Worm (Caenorhabditis elegans) whole organism, L4 larva: ENCODE measurements around the gene hda-4.

Experiments
- F44E2.7 ChIP-seq: fragments of 200-800 bp; sonication (Bioruptor generic); IDR thresholded peaks from 2 replicates; pipeline ENCODE4 v2.1.2; 2022; ENCODE audit warnings: missing genetic modification characterization, missing compliant biosample characterization
- F49E8.2 ChIP-seq: sonication (generic microtip); optimal IDR thresholded peaks from 2 replicates; lab custom pipeline; 2016; ENCODE audit warnings: missing compliant biosample characterization, mild to moderate bottlenecking, missing genetic modification characterization, borderline replicate concordance
- T20F7.1 ChIP-seq: fragments of 200-800 bp; sonication (Bioruptor generic); optimal IDR thresholded peaks from 2 replicates; lab custom pipeline; 2018; ENCODE audit warnings: mild to moderate bottlenecking, missing genetic modification characterization, missing compliant biosample characterization
- Y105C5A.15 ChIP-seq: fragments of 200-800 bp; sonication (Bioruptor generic); IDR thresholded peaks from 2 replicates; pipeline ENCODE4 v1.3.6; 2022; ENCODE audit warnings: missing genetic modification characterization, missing compliant biosample characterization
- Y75B8A.6 ChIP-seq: fragments of 200-800 bp; sonication (Bioruptor generic); IDR thresholded peaks from 2 replicates; pipeline ENCODE4 v1.3.6; 2022; ENCODE audit warnings: missing genetic modification reagents, missing genetic modification characterization, missing compliant biosample characterization
- ZK546.5 ChIP-seq, 2 experiments: sonication (generic microtip); optimal IDR thresholded peaks; 2 replicates each; lab custom pipeline; 2017; ENCODE audit warnings: missing biosample characterization in 2 of 2, missing genetic modification characterization in 2 of 2
- aha-1 ChIP-seq: fragments of 150-350 bp; peaks from one replicate; lab custom pipeline; 2014; ENCODE audit warnings: missing biosample characterization, missing genetic modification characterization
- aly-2 ChIP-seq: sonication (generic microtip); optimal IDR thresholded peaks from 2 replicates; lab custom pipeline; 2018; ENCODE audit warnings: missing biosample characterization, missing genetic modification characterization
- attf-4 ChIP-seq: sonication (generic microtip); optimal IDR thresholded peaks from 3 replicates; lab custom pipeline; 2017; ENCODE audit warnings: missing biosample characterization, missing genetic modification characterization
- ceh-20 ChIP-seq: fragments of 200-800 bp; sonication (Bioruptor generic); IDR thresholded peaks from 2 replicates; pipeline ENCODE4 v1.3.6; 2022; ENCODE audit warnings: missing genetic modification reagents, missing genetic modification characterization, missing compliant biosample characterization
- ceh-28 ChIP-seq: fragments of 150-350 bp; optimal IDR thresholded peaks from 2 replicates; lab custom pipeline; 2014; ENCODE audit warnings: missing biosample characterization, missing genetic modification reagents, missing genetic modification characterization
- cey-2 ChIP-seq: sonication (generic microtip); optimal IDR thresholded peaks from 3 replicates; lab custom pipeline; 2017; ENCODE audit warnings: missing genetic modification characterization, mild to moderate bottlenecking, missing compliant biosample characterization, antibody characterized with exemption, borderline replicate concordance; ENCODE audit not compliant: insufficient read depth
- ctbp-1 ChIP-seq: fragments of 200-800 bp; sonication (Bioruptor generic); IDR thresholded peaks from 2 replicates; pipeline ENCODE4 v1.3.6; 2022; ENCODE audit warnings: missing genetic modification reagents, missing genetic modification characterization, missing compliant biosample characterization
- dmd-6 ChIP-seq: fragments of 200-800 bp; sonication (Bioruptor generic); IDR thresholded peaks from 2 replicates; pipeline ENCODE4 v1.3.6; 2022; ENCODE audit warnings: missing genetic modification reagents, missing genetic modification characterization, missing compliant biosample characterization
- dmd-9 ChIP-seq: fragments of 200-800 bp; sonication (Bioruptor generic); IDR thresholded peaks from 2 replicates; pipeline ENCODE4 v1.3.6; 2022; ENCODE audit warnings: missing genetic modification reagents, missing genetic modification characterization, missing compliant biosample characterization
- duxl-1 ChIP-seq: sonication (generic microtip); optimal IDR thresholded peaks from 2 replicates; lab custom pipeline; 2016; ENCODE audit warnings: mild to moderate bottlenecking, missing genetic modification characterization, moderate library complexity, missing compliant biosample characterization; ENCODE audit not compliant: poor library complexity
- dve-1 ChIP-seq: sonication (generic microtip); optimal IDR thresholded peaks from 2 replicates; lab custom pipeline; 2017; ENCODE audit warnings: antibody characterized with exemption, mild to moderate bottlenecking, missing genetic modification characterization, missing compliant biosample characterization; ENCODE audit not compliant: insufficient read depth
- egl-43 ChIP-seq: fragments of 200-800 bp; sonication (Bioruptor generic); IDR thresholded peaks from 2 replicates; pipeline ENCODE4 v1.3.6; 2022; ENCODE audit warnings: missing genetic modification reagents, missing genetic modification characterization, missing compliant biosample characterization
- hif-1 ChIP-seq, 2 experiments: sonication (generic microtip); optimal IDR thresholded peaks; 2 replicates each; lab custom pipeline; 2016 to 2017; ENCODE audit warnings: missing compliant biosample characterization in 2 of 2, missing genetic modification characterization in 2 of 2, missing genetic modification reagents in 2 of 2, missing genotype in 2 of 2, mild to moderate bottlenecking in 1 of 2
- hlh-30 ChIP-seq: sonication (generic microtip); optimal IDR thresholded peaks from 2 replicates; lab custom pipeline; 2017; ENCODE audit warnings: antibody characterized with exemption, mild to moderate bottlenecking, missing genetic modification characterization, missing compliant biosample characterization; ENCODE audit not compliant: insufficient read depth
- hmg-1.1 ChIP-seq: fragments of 200-800 bp; sonication (Bioruptor generic); IDR thresholded peaks from 2 replicates; pipeline ENCODE4 v1.3.6; 2022; ENCODE audit warnings: missing genetic modification reagents, missing genetic modification characterization, missing compliant biosample characterization
- jun-1 ChIP-seq: fragments of 150-350 bp; optimal IDR thresholded peaks from 2 replicates; lab custom pipeline; 2014; ENCODE audit warnings: missing biosample characterization, missing genetic modification reagents, missing genetic modification characterization
- lin-13 ChIP-seq: fragments of 150-350 bp; optimal IDR thresholded peaks from 2 replicates; lab custom pipeline; 2014; ENCODE audit warnings: missing biosample characterization, missing genetic modification reagents, missing genetic modification characterization
- lin-15B ChIP-seq: fragments of 150-350 bp; sonication (generic microtip); optimal IDR thresholded peaks from 3 replicates; lab custom pipeline; 2014; ENCODE audit warnings: missing biosample characterization, missing genetic modification characterization
- lin-38 ChIP-seq: fragments of 200-800 bp; sonication (Bioruptor generic); IDR thresholded peaks from 2 replicates; pipeline ENCODE4 v1.3.6; 2022; ENCODE audit warnings: missing genetic modification reagents, missing genetic modification characterization, missing compliant biosample characterization
- lsy-2 ChIP-seq, 2 experiments: fragments of 150-350 bp in 1 of 2; sonication (generic microtip) in 1 of 2; optimal IDR thresholded peaks; 2 replicates each; lab custom pipeline; 2014 to 2017; ENCODE audit warnings: missing biosample characterization in 2 of 2, missing genetic modification characterization in 2 of 2
- mdl-1 ChIP-seq, 2 experiments: fragments of 150-350 bp in 1 of 2; sonication (generic microtip) in 1 of 2; optimal IDR thresholded peaks; 2 replicates each; lab custom pipeline; 2014 to 2017; ENCODE audit warnings: missing biosample characterization in 2 of 2, missing genetic modification characterization in 2 of 2
- mxl-3 ChIP-seq: fragments of 200-800 bp; sonication (Bioruptor generic); optimal IDR thresholded peaks from 2 replicates; lab custom pipeline; 2018; ENCODE audit warnings: mild to moderate bottlenecking, missing genetic modification characterization, missing compliant biosample characterization
- nhr-102 ChIP-seq: sonication (generic microtip); optimal IDR thresholded peaks from 2 replicates; lab custom pipeline; 2016; ENCODE audit warnings: mild to moderate bottlenecking, missing genetic modification characterization, moderate library complexity, missing compliant biosample characterization
- nhr-11 ChIP-seq: fragments of 150-350 bp; optimal IDR thresholded peaks from 2 replicates; lab custom pipeline; 2014; ENCODE audit warnings: missing biosample characterization, missing genetic modification characterization
- nhr-111 ChIP-seq: fragments of 200-800 bp; sonication (Bioruptor generic); optimal IDR thresholded peaks from 2 replicates; lab custom pipeline; 2018; ENCODE audit warnings: mild to moderate bottlenecking, missing genetic modification characterization, missing compliant biosample characterization
- nhr-237 ChIP-seq: sonication (generic microtip); optimal IDR thresholded peaks from 2 replicates; lab custom pipeline; 2017; ENCODE audit warnings: missing biosample characterization, missing genetic modification characterization
- nhr-41 ChIP-seq: fragments of 200-800 bp; sonication (Bioruptor generic); IDR thresholded peaks from 2 replicates; pipeline ENCODE4 v1.3.6; 2022; ENCODE audit warnings: missing genetic modification reagents, missing genetic modification characterization, missing compliant biosample characterization
- nhr-42 ChIP-seq: fragments of 200-800 bp; sonication (Bioruptor generic); IDR thresholded peaks from 2 replicates; pipeline ENCODE4 v1.3.6; 2022; ENCODE audit warnings: missing genetic modification characterization, missing compliant biosample characterization
- nhr-6 ChIP-seq: fragments of 150-350 bp; optimal IDR thresholded peaks from 2 replicates; lab custom pipeline; 2014; ENCODE audit warnings: missing biosample characterization, missing genetic modification characterization
- pha-4 ChIP-seq, 2 experiments: fragments of 150-350 bp in 1 of 2; fragments of 200-800 bp in 1 of 2; sonication (Bioruptor generic) in 1 of 2; IDR thresholded peaks in 1 of 2; optimal IDR thresholded peaks in 1 of 2; 2 replicates each; pipeline versions ENCODE4 v1.3.6 to Lab custom; 2014 to 2022; ENCODE audit warnings: missing genetic modification characterization in 2 of 2, missing genetic modification reagents in 2 of 2, missing biosample characterization in 1 of 2, missing compliant biosample characterization in 1 of 2
- tag-97 ChIP-seq: fragments of 200-800 bp; sonication (Bioruptor generic); IDR thresholded peaks from 2 replicates; pipeline ENCODE4 v1.3.6; 2022; ENCODE audit warnings: missing genetic modification characterization, missing compliant biosample characterization
- unc-130 ChIP-seq: sonication (generic microtip); optimal IDR thresholded peaks from 2 replicates; lab custom pipeline; 2016; ENCODE audit warnings: missing genetic modification reagents, missing genetic modification characterization, missing compliant biosample characterization
- unc-62 ChIP-seq, 3 experiments: fragments of 150-350 bp in 1 of 3; sonication (generic microtip); optimal IDR thresholded peaks in 2 of 3; peaks in 1 of 3; 1 replicate in 1 of 3; 2 replicates in 2 of 3; lab custom pipeline; 2014 to 2017; ENCODE audit warnings: missing biosample characterization in 3 of 3, missing genetic modification characterization in 3 of 3, missing genetic modification reagents in 3 of 3, missing genotype in 1 of 3
- zfp-2 ChIP-seq: sonication (generic microtip); optimal IDR thresholded peaks from 2 replicates; lab custom pipeline; 2016; ENCODE audit warnings: mild to moderate bottlenecking, missing genetic modification characterization, missing compliant biosample characterization

Gene hda-4

ce11 chrX:16732259-16732658, 2.9 kb downstream of the hda-4 start (continued):
- no peak for TF ChIP-seq Y75B8A.6
- no peak for TF ChIP-seq nhr-42
- TF ChIP-seq tag-97 (GFP tag; lab: Robert Waterston, UW), result no peak
- no peak for TF ChIP-seq aly-2 (tag; lab: Kevin White, UChicago)

- TF ChIP-seq hmg-1.1 (GFP tag; lab: Robert Waterston, UW), result no peak
- no peak for TF ChIP-seq pha-4 (GFP tag; IDR thresholded peaks at IDR 0.05; lab: Robert Waterston, UW)
- peak; percentile 70 for TF ChIP-seq pha-4 (tag; optimal IDR thresholded peaks at IDR 0.05; lab: Kevin White, UChicago)
- TF ChIP-seq egl-43 (GFP tag; lab: Robert Waterston, UW), result no peak
- TF ChIP-seq unc-62 (GFP tag; optimal IDR thresholded peaks at IDR 0.05 in 1 of 2; lab: Kevin White, UChicago), result peak in 1 of 2 experiments; percentile 84
- no peak for TF ChIP-seq unc-62 (tag; optimal IDR thresholded peaks at IDR 0.05; lab: Kevin White, UChicago)
- TF ChIP-seq ceh-28 (tag; lab: Kevin White, UChicago), result peak; percentile 22
- no peak for TF ChIP-seq nhr-6 (tag; lab: Kevin White, UChicago)
These were observed 4.1 kb downstream of the hda-4 start for ce11 chrX:16733411-16733810.

ce11 chrX:16734970-16735369, 5.6 kb downstream of the hda-4 start:
- no peak for TF ChIP-seq ceh-28 (tag; lab: Kevin White, UChicago)
- peak; percentile 53 for TF ChIP-seq dmd-6
- TF ChIP-seq lsy-2 (tag; optimal IDR thresholded peaks at IDR 0.05; lab: Kevin White, UChicago), result peak in 1 of 2 experiments; percentile 3
- TF ChIP-seq mdl-1 (tag; optimal IDR thresholded peaks at IDR 0.05; lab: Kevin White, UChicago), result peak in 1 of 2 experiments; percentile 32
- TF ChIP-seq lin-15B, result no peak
- peak in 1 of 2 experiments; percentile 10 for TF ChIP-seq hif-1 (tag; optimal IDR thresholded peaks at IDR 0.05; lab: Kevin White, UChicago)
- TF ChIP-seq aha-1 (tag; lab: Kevin White, UChicago), result peak; percentile 64
- TF ChIP-seq dve-1 (tag; lab: Kevin White, UChicago), result peak; percentile 2

ce11 chrX:16737478-16737877, 8.1 kb downstream of the hda-4 start:
- TF ChIP-seq nhr-111, result no peak
- TF ChIP-seq hlh-30, result peak; percentile 61
- TF ChIP-seq mxl-3 (GFP tag; lab: Kevin White, UChicago), result no peak
- no peak for TF ChIP-seq unc-130 (GFP tag; lab: Kevin White, UChicago)
- TF ChIP-seq nhr-102 (tag; lab: Kevin White, UChicago), result no peak
- TF ChIP-seq ctbp-1 (GFP tag; lab: Robert Waterston, UW), result 0 out of 2 replicates have a peak, but pooled peaks have one; percentile 13
- TF ChIP-seq zfp-2 (tag; lab: Kevin White, UChicago), result no peak
- TF ChIP-seq nhr-42, result no peak
- peak in 1 of 2 experiments; percentile 31 for TF ChIP-seq mdl-1 (tag; optimal IDR thresholded peaks at IDR 0.05; lab: Kevin White, UChicago)
- peak; percentile 36; the same call in 1 of the 2 replicates for TF ChIP-seq hmg-1.1 (GFP tag; lab: Robert Waterston, UW)
- no peak for TF ChIP-seq jun-1 (tag; lab: Kevin White, UChicago)
- TF ChIP-seq F44E2.7 (GFP tag; lab: Robert Waterston, UW), result no peak

- TF ChIP-seq ceh-20, result no peak
- no peak for TF ChIP-seq lin-38 (GFP tag; lab: Robert Waterston, UW)
- no peak for TF ChIP-seq lsy-2 (tag; optimal IDR thresholded peaks at IDR 0.05; lab: Kevin White, UChicago)
- TF ChIP-seq ZK546.5 (tag; optimal IDR thresholded peaks at IDR 0.05; lab: Kevin White, UChicago), result no peak
- TF ChIP-seq attf-4 (tag; lab: Kevin White, UChicago), result no peak
- TF ChIP-seq lin-13 (GFP tag; lab: Kevin White, UChicago), result no peak
- TF ChIP-seq nhr-237 (tag; lab: Kevin White, UChicago), result no peak
- TF ChIP-seq nhr-11 (tag; lab: Kevin White, UChicago), result no peak
- no peak for TF ChIP-seq nhr-41 (GFP tag; lab: Robert Waterston, UW)
- no peak for TF ChIP-seq dmd-9 (GFP tag; lab: Robert Waterston, UW)
- TF ChIP-seq hmg-1.1 (GFP tag; lab: Robert Waterston, UW), result no peak
- no peak for TF ChIP-seq duxl-1 (tag; lab: Kevin White, UChicago)
- TF ChIP-seq cey-2 (tag; lab: Kevin White, UChicago), result no peak
- TF ChIP-seq F49E8.2 (tag; lab: Kevin White, UChicago), result no peak
- no peak for TF ChIP-seq ceh-28 (tag; lab: Kevin White, UChicago)
- no peak for TF ChIP-seq zfp-2 (tag; lab: Kevin White, UChicago)
- TF ChIP-seq T20F7.1 (GFP tag; lab: Kevin White, UChicago), result no peak
- TF ChIP-seq pha-4 (GFP tag; IDR thresholded peaks at IDR 0.05; lab: Robert Waterston, UW), result no peak
- no peak for TF ChIP-seq pha-4 (tag; optimal IDR thresholded peaks at IDR 0.05; lab: Kevin White, UChicago)
- TF ChIP-seq Y105C5A.15 (GFP tag; lab: Robert Waterston, UW), result no peak
These were observed 15.6 kb downstream of the hda-4 start, which contains the start of gene C10E2.2 for ce11 chrX:16744940-16745339. TSS of gene C10E2.2 (plus strand) at chrX:16745240.
